Worm (Caenorhabditis elegans) whole organism, midembryonic: ENCODE measurements around the gene tsct-1.

Source experiments
- T22C8.4 ChIP-seq: fragments of 200-800 bp; sonication (Bioruptor generic); IDR thresholded peaks from 2 replicates; pipeline ENCODE4 v1.3.6; 2022; ENCODE audit warnings: missing genetic modification characterization, missing compliant biosample characterization
- cog-1 ChIP-seq: sonication (generic microtip); optimal IDR thresholded peaks from 2 replicates; lab custom pipeline; 2016; ENCODE audit warnings: missing genetic modification characterization, missing compliant biosample characterization
- flt-1 ChIP-seq: fragments of 200-800 bp; sonication (Bioruptor generic); IDR thresholded peaks from 2 replicates; pipeline ENCODE4 v1.3.6; 2022; ENCODE audit warnings: missing genetic modification characterization, missing compliant biosample characterization
- klf-2 ChIP-seq: fragments of 200-800 bp; sonication (Bioruptor generic); conservative IDR thresholded peaks from 2 replicates; pipeline ENCODE4 v1.3.6; 2022; ENCODE audit warnings: missing genetic modification reagents, missing genetic modification characterization, missing compliant biosample characterization
- med-1 ChIP-seq: sonication (generic microtip); optimal IDR thresholded peaks from 2 replicates; lab custom pipeline; 2017; ENCODE audit warnings: missing genetic modification characterization, mild to moderate bottlenecking, missing compliant biosample characterization, antibody characterized with exemption, missing genetic modification reagents; ENCODE audit not compliant: insufficient read depth
- ref-1 ChIP-seq: fragments of 200-800 bp; sonication (Bioruptor generic); conservative IDR thresholded peaks from 2 replicates; pipeline ENCODE4 v1.3.6; 2022; ENCODE audit warnings: missing genetic modification reagents, missing genetic modification characterization, missing compliant biosample characterization
- tab-1 ChIP-seq: fragments of 200-800 bp; sonication (Bioruptor generic); IDR thresholded peaks from 2 replicates; pipeline ENCODE4 v1.3.6; 2022; ENCODE audit warnings: missing genetic modification characterization, missing compliant biosample characterization
- ztf-23 ChIP-seq: fragments of 200-800 bp; sonication (Bioruptor generic); IDR thresholded peaks from 2 replicates; pipeline ENCODE4 v1.3.6; 2022; ENCODE audit warnings: missing genetic modification reagents, missing genetic modification characterization, missing compliant biosample characterization
- ztf-29 ChIP-seq: fragments of 200-800 bp; sonication (Bioruptor generic); IDR thresholded peaks from 2 replicates; pipeline ENCODE4 v1.3.6; 2022; ENCODE audit warnings: missing genetic modification reagents, missing genetic modification characterization, missing compliant biosample characterization

Gene tsct-1

ce11 chrX:12434086-12434485, at the start of gene tsct-1:
Gene tsct-1, plus strand, starts transcription at chrX:12434097.
- TF ChIP-seq T22C8.4 (no peak), klf-2 (GFP tag; lab: Robert Waterston, UW) (no peak), cog-1 (tag; lab: Kevin White, UChicago) (no peak), ztf-23 (no peak)

ce11 chrX:12391380-12391779, 42.5 kb upstream of the tsct-1 start, which contains the start of gene nekl-3:
Gene nekl-3, minus strand, starts transcription at chrX:12391480.
- TF ChIP-seq cog-1 (tag; lab: Kevin White, UChicago), result no peak
- TF ChIP-seq ref-1 (GFP tag; lab: Robert Waterston, UW), result no peak
- no peak for TF ChIP-seq ztf-29 (GFP tag; lab: Robert Waterston, UW)
- no peak for TF ChIP-seq klf-2 (GFP tag; lab: Robert Waterston, UW)

ce11 chrX:12393786-12394308, 40.0 kb upstream of the tsct-1 start, which contains the start of gene F17E5.2:
Gene F17E5.2, plus strand, starts transcription at chrX:12394258.
- TF ChIP-seq T22C8.4 (no peak), cog-1 (tag; lab: Kevin White, UChicago) (peak; percentile 94)

ce11 chrX:12404729-12405128, 29.2 kb upstream of the tsct-1 start:
- TF ChIP-seq ztf-23 (no peak), cog-1 (tag; lab: Kevin White, UChicago) (no peak), klf-2 (GFP tag; lab: Robert Waterston, UW) (no peak), flt-1 (GFP tag; lab: Robert Waterston, UW) (no peak), tab-1 (no peak), ztf-29 (GFP tag; lab: Robert Waterston, UW) (no peak), ref-1 (GFP tag; lab: Robert Waterston, UW) (no peak), T22C8.4 (no peak), med-1 (GFP tag; lab: Kevin White, UChicago) (no peak)

ce11 chrX:12406037-12406436, 27.9 kb upstream of the tsct-1 start:
- TF ChIP-seq flt-1 (GFP tag; lab: Robert Waterston, UW) (no peak), klf-2 (GFP tag; lab: Robert Waterston, UW) (no peak), ztf-29 (GFP tag; lab: Robert Waterston, UW) (no peak), cog-1 (tag; lab: Kevin White, UChicago) (no peak), T22C8.4 (no peak), ref-1 (GFP tag; lab: Robert Waterston, UW) (no peak), med-1 (GFP tag; lab: Kevin White, UChicago) (no peak), ztf-23 (no peak), tab-1 (no peak)

ce11 chrX:12406592-12406991, 27.3 kb upstream of the tsct-1 start:
- TF ChIP-seq ref-1 (GFP tag; lab: Robert Waterston, UW) (no peak), klf-2 (GFP tag; lab: Robert Waterston, UW) (no peak), ztf-23 (no peak), tab-1 (no peak), T22C8.4 (no peak), flt-1 (GFP tag; lab: Robert Waterston, UW) (no peak), ztf-29 (GFP tag; lab: Robert Waterston, UW) (no peak), med-1 (GFP tag; lab: Kevin White, UChicago) (no peak), cog-1 (tag; lab: Kevin White, UChicago) (no peak)

- TF ChIP-seq tab-1, result peak; percentile 63
- TF ChIP-seq ztf-23, result 0 out of 2 replicates have a peak, but pooled peaks have one; percentile 34
- no peak for TF ChIP-seq T22C8.4
These were observed 26.6 kb upstream of the tsct-1 start for ce11 chrX:12407297-12407696.

ce11 chrX:12413941-12414340, 20.0 kb upstream of the tsct-1 start, which contains the start of gene lin-2:
Gene lin-2, minus strand, starts transcription at chrX:12414041.
- TF ChIP-seq T22C8.4 (no peak), ztf-29 (GFP tag; lab: Robert Waterston, UW) (no peak), cog-1 (tag; lab: Kevin White, UChicago) (no peak), tab-1 (no peak), med-1 (GFP tag; lab: Kevin White, UChicago) (no peak), ztf-23 (no peak), ref-1 (GFP tag; lab: Robert Waterston, UW) (no peak), klf-2 (GFP tag; lab: Robert Waterston, UW) (no peak), flt-1 (GFP tag; lab: Robert Waterston, UW) (no peak)

ce11 chrX:12415832-12416231, 18.1 kb upstream of the tsct-1 start:
- no peak for TF ChIP-seq ztf-29 (GFP tag; lab: Robert Waterston, UW)
- no peak for TF ChIP-seq T22C8.4
- TF ChIP-seq cog-1 (tag; lab: Kevin White, UChicago), result no peak
- TF ChIP-seq ref-1 (GFP tag; lab: Robert Waterston, UW), result no peak
- no peak for TF ChIP-seq med-1 (GFP tag; lab: Kevin White, UChicago)
- TF ChIP-seq flt-1 (GFP tag; lab: Robert Waterston, UW), result no peak
- TF ChIP-seq tab-1, result no peak
- no peak for TF ChIP-seq klf-2 (GFP tag; lab: Robert Waterston, UW)
- TF ChIP-seq ztf-23, result no peak

ce11 chrX:12422580-12422979, 11.3 kb upstream of the tsct-1 start:
- TF ChIP-seq ztf-23, result no peak
- no peak for TF ChIP-seq T22C8.4
- no peak for TF ChIP-seq flt-1 (GFP tag; lab: Robert Waterston, UW)
- TF ChIP-seq klf-2 (GFP tag; lab: Robert Waterston, UW), result no peak
- TF ChIP-seq ref-1 (GFP tag; lab: Robert Waterston, UW), result no peak
- TF ChIP-seq ztf-29 (GFP tag; lab: Robert Waterston, UW), result no peak
- no peak for TF ChIP-seq cog-1 (tag; lab: Kevin White, UChicago)
- TF ChIP-seq tab-1, result no peak
